Worm (Caenorhabditis elegans) whole organism, mixed stage, embryonic: ENCODE results near the gene moma-1.

Experiments used
- M03D4.4 ChIP-seq: sonication (generic microtip); optimal IDR thresholded peaks from 2 replicates; lab custom pipeline; 2017; ENCODE audit warnings: mild to moderate bottlenecking, missing genetic modification characterization, missing compliant biosample characterization
- bed-3 ChIP-seq: fragments of 200-800 bp; sonication (Bioruptor generic); optimal IDR thresholded peaks from 3 replicates; lab custom pipeline; 2018; ENCODE audit warnings: mild to moderate bottlenecking, missing genetic modification characterization, moderate library complexity, missing compliant biosample characterization
- blmp-1 ChIP-seq: fragments of 150-350 bp; optimal IDR thresholded peaks from 2 replicates; lab custom pipeline; 2014; ENCODE audit warnings: missing biosample characterization, missing genetic modification characterization
- ceh-39 ChIP-seq: fragments of 150-350 bp; optimal IDR thresholded peaks from 2 replicates; lab custom pipeline; 2014; ENCODE audit warnings: missing biosample characterization, missing genetic modification characterization
- ceh-43 ChIP-seq: fragments of 200-800 bp; sonication (Bioruptor generic); optimal IDR thresholded peaks from 2 replicates; lab custom pipeline; 2018; ENCODE audit warnings: mild to moderate bottlenecking, missing genetic modification characterization, moderate library complexity, missing compliant biosample characterization
- ceh-83 ChIP-seq: fragments of 200-800 bp; sonication (Bioruptor generic); optimal IDR thresholded peaks from 2 replicates; lab custom pipeline; 2018; ENCODE audit warnings: mild to moderate bottlenecking, missing genetic modification characterization, missing compliant biosample characterization
- ces-1 ChIP-seq: fragments of 150-350 bp; optimal IDR thresholded peaks from 2 replicates; lab custom pipeline; 2014; ENCODE audit warnings: missing biosample characterization, missing genetic modification reagents, missing genetic modification characterization
- cnd-1 ChIP-seq: fragments of 200-800 bp; sonication (Bioruptor generic); optimal IDR thresholded peaks from 2 replicates; lab custom pipeline; 2018; ENCODE audit warnings: mild to moderate bottlenecking, missing genetic modification characterization, missing compliant biosample characterization
- drap-1 ChIP-seq: fragments of 200-800 bp; sonication (Bioruptor generic); optimal IDR thresholded peaks from 3 replicates; lab custom pipeline; 2018; ENCODE audit warnings: mild to moderate bottlenecking, missing genetic modification characterization, missing compliant biosample characterization
- elt-1 ChIP-seq: sonication (generic microtip); optimal IDR thresholded peaks from 2 replicates; lab custom pipeline; 2017; ENCODE audit warnings: missing genetic modification characterization, mild to moderate bottlenecking, missing compliant biosample characterization, antibody characterized with exemption, moderate library complexity, borderline replicate concordance; ENCODE audit not compliant: insufficient read depth
- elt-3 ChIP-seq: fragments of 150-350 bp; optimal IDR thresholded peaks from 2 replicates; lab custom pipeline; 2014; ENCODE audit warnings: missing biosample characterization, missing genetic modification characterization
- flh-1 ChIP-seq: fragments of 200-800 bp; sonication (Bioruptor generic); optimal IDR thresholded peaks from 2 replicates; lab custom pipeline; 2018; ENCODE audit warnings: mild to moderate bottlenecking, missing genetic modification characterization, moderate library complexity, missing compliant biosample characterization
- ham-2 ChIP-seq: fragments of 200-800 bp; sonication (Bioruptor generic); optimal IDR thresholded peaks from 2 replicates; lab custom pipeline; 2018; ENCODE audit warnings: mild to moderate bottlenecking, missing genetic modification characterization, missing compliant biosample characterization
- hlh-1 ChIP-seq: fragments of 150-350 bp; optimal IDR thresholded peaks from 2 replicates; lab custom pipeline; 2014; ENCODE audit warnings: missing biosample characterization, missing genetic modification reagents, missing genetic modification characterization
- lin-13 ChIP-seq: fragments of 150-350 bp; optimal IDR thresholded peaks from 2 replicates; lab custom pipeline; 2014; ENCODE audit warnings: missing biosample characterization, missing genetic modification characterization
- lin-32 ChIP-seq: fragments of 200-800 bp; sonication (Bioruptor generic); optimal IDR thresholded peaks from 2 replicates; lab custom pipeline; 2018; ENCODE audit warnings: mild to moderate bottlenecking, missing genetic modification characterization, missing compliant biosample characterization
- lsy-2 ChIP-seq: fragments of 150-350 bp; optimal IDR thresholded peaks from 2 replicates; lab custom pipeline; 2014; ENCODE audit warnings: missing biosample characterization, missing genetic modification characterization
- mab-5 ChIP-seq: fragments of 150-350 bp; optimal IDR thresholded peaks from 2 replicates; lab custom pipeline; 2014; ENCODE audit warnings: missing biosample characterization, missing genetic modification characterization
- mep-1 ChIP-seq: fragments of 150-350 bp; optimal IDR thresholded peaks from 2 replicates; lab custom pipeline; 2017; ENCODE audit warnings: missing biosample characterization, missing genetic modification reagents, missing genetic modification characterization, inconsistent platforms
- mls-2 ChIP-seq: sonication (generic microtip); optimal IDR thresholded peaks from 2 replicates; lab custom pipeline; 2016; ENCODE audit warnings: mild to moderate bottlenecking, missing genetic modification characterization, moderate library complexity, missing compliant biosample characterization
- nhr-12 ChIP-seq: fragments of 150-350 bp; optimal IDR thresholded peaks from 2 replicates; lab custom pipeline; 2014; ENCODE audit warnings: missing biosample characterization, missing genetic modification characterization
- nhr-2 ChIP-seq: fragments of 150-350 bp; optimal IDR thresholded peaks from 2 replicates; lab custom pipeline; 2014; ENCODE audit warnings: missing biosample characterization, missing genetic modification characterization
- nhr-237 ChIP-seq: fragments of 150-350 bp; optimal IDR thresholded peaks from 2 replicates; lab custom pipeline; 2014; ENCODE audit warnings: missing biosample characterization, missing genetic modification characterization
- nhr-28 ChIP-seq: fragments of 150-350 bp; optimal IDR thresholded peaks from 2 replicates; lab custom pipeline; 2014; ENCODE audit warnings: missing biosample characterization, missing genetic modification characterization
- nhr-76 ChIP-seq: sonication (generic microtip); optimal IDR thresholded peaks from 2 replicates; lab custom pipeline; 2017; ENCODE audit warnings: missing biosample characterization, missing genetic modification characterization
- pha-4 ChIP-seq: fragments of 150-350 bp; optimal IDR thresholded peaks from 2 replicates; lab custom pipeline; 2018; ENCODE audit warnings: missing biosample characterization, missing genetic modification reagents, missing genetic modification characterization
- sem-2 ChIP-seq: fragments of 200-800 bp; sonication (Bioruptor generic); optimal IDR thresholded peaks from 2 replicates; lab custom pipeline; 2018; ENCODE audit warnings: mild to moderate bottlenecking, missing genetic modification characterization, missing compliant biosample characterization
- snpc-4 ChIP-seq: fragments of 150-350 bp; optimal IDR thresholded peaks from 2 replicates; lab custom pipeline; 2014; ENCODE audit warnings: missing biosample characterization, missing genetic modification characterization
- sptf-1 ChIP-seq: sonication (generic microtip); optimal IDR thresholded peaks from 2 replicates; lab custom pipeline; 2017; ENCODE audit warnings: mild to moderate bottlenecking, missing genetic modification characterization, moderate library complexity, missing compliant biosample characterization
- tbx-8 ChIP-seq: fragments of 200-800 bp; sonication (Bioruptor generic); optimal IDR thresholded peaks from 2 replicates; lab custom pipeline; 2018; ENCODE audit warnings: mild to moderate bottlenecking, missing genetic modification characterization, moderate library complexity, missing compliant biosample characterization
- unc-120 ChIP-seq: sonication (generic microtip); optimal IDR thresholded peaks from 2 replicates; lab custom pipeline; 2017; ENCODE audit warnings: missing genetic modification characterization, missing compliant biosample characterization; ENCODE audit not compliant: poor library complexity, severe bottlenecking
- unc-39 ChIP-seq: fragments of 150-350 bp; optimal IDR thresholded peaks from 2 replicates; lab custom pipeline; 2014; ENCODE audit warnings: missing biosample characterization, missing genetic modification characterization
- unc-62 ChIP-seq: fragments of 150-350 bp; optimal IDR thresholded peaks from 2 replicates; lab custom pipeline; 2014; ENCODE audit warnings: missing biosample characterization, missing genetic modification reagents, missing genetic modification characterization
- zip-8 ChIP-seq: fragments of 150-350 bp; optimal IDR thresholded peaks from 2 replicates; lab custom pipeline; 2014; ENCODE audit warnings: missing biosample characterization, missing genetic modification characterization
- ztf-11 ChIP-seq: fragments of 150-350 bp; optimal IDR thresholded peaks from 2 replicates; lab custom pipeline; 2014; ENCODE audit warnings: missing biosample characterization, missing genetic modification characterization

moma-1 gene

ce11 chrIII:839491-839890 is 12.7 kb downstream of the moma-1 start, which contains the start of gene dos-3:
TSS of gene dos-3 (minus strand) at chrIII:839591.
- TF ChIP-seq ceh-39 (no peak), nhr-2 (tag; lab: Kevin White, UChicago) (no peak), ceh-83 (GFP tag; lab: Kevin White, UChicago) (no peak), lin-13 (no peak), bed-3 (no peak), zip-8 (tag; lab: Kevin White, UChicago) (no peak), unc-120 (tag; lab: Kevin White, UChicago) (no peak), tbx-8 (GFP tag; lab: Kevin White, UChicago) (no peak), drap-1 (GFP tag; lab: Kevin White, UChicago) (no peak), mep-1 (tag; lab: Kevin White, UChicago) (no peak)

- TF ChIP-seq elt-1 (tag; lab: Kevin White, UChicago) (no peak), nhr-237 (tag; lab: Kevin White, UChicago) (peak; percentile 60), nhr-2 (tag; lab: Kevin White, UChicago) (no peak), lsy-2 (peak; percentile 4), unc-39 (tag; lab: Kevin White, UChicago) (peak; percentile 50), nhr-76 (tag; lab: Kevin White, UChicago) (no peak), unc-62 (GFP tag; lab: Kevin White, UChicago) (peak; percentile 14), sptf-1 (peak; percentile 88), ceh-83 (GFP tag; lab: Kevin White, UChicago) (peak; percentile 64), hlh-1 (tag; lab: Kevin White, UChicago) (no peak), ces-1 (GFP tag; lab: Kevin White, UChicago) (peak; percentile 46), flh-1 (GFP tag; lab: Kevin White, UChicago) (peak; percentile 69), nhr-28 (no peak), tbx-8 (GFP tag; lab: Kevin White, UChicago) (peak; percentile 66), unc-120 (tag; lab: Kevin White, UChicago) (peak; percentile 53), drap-1 (GFP tag; lab: Kevin White, UChicago) (peak; percentile 76), ham-2 (GFP tag; lab: Kevin White, UChicago) (peak; percentile 47), elt-3 (peak; percentile 85), bed-3 (peak; percentile 38), mls-2 (tag; lab: Kevin White, UChicago) (peak; percentile 79), lin-32 (GFP tag; lab: Kevin White, UChicago) (peak; percentile 3), lin-13 (no peak), zip-8 (tag; lab: Kevin White, UChicago) (no peak), sem-2 (peak; percentile 62), blmp-1 (tag; lab: Kevin White, UChicago) (no peak), mep-1 (tag; lab: Kevin White, UChicago) (no peak), ztf-11 (tag; lab: Kevin White, UChicago) (no peak), pha-4 (peak; percentile 20), snpc-4 (no peak), ceh-43 (GFP tag; lab: Kevin White, UChicago) (peak; percentile 48), nhr-12 (tag; lab: Kevin White, UChicago) (no peak), ceh-39 (no peak), M03D4.4 (tag; lab: Kevin White, UChicago) (peak; percentile 57), mab-5 (tag; lab: Kevin White, UChicago) (no peak), cnd-1 (peak; percentile 40)
These were observed 16.4 kb downstream of the moma-1 start for ce11 chrIII:835713-836278.

ce11 chrIII:835208-835607 is 17.0 kb downstream of the moma-1 start:
- TF ChIP-seq nhr-237 (tag; lab: Kevin White, UChicago) = no peak

- TF ChIP-seq ceh-43 (GFP tag; lab: Kevin White, UChicago) (no peak), bed-3 (no peak), nhr-2 (tag; lab: Kevin White, UChicago) (no peak), lin-32 (GFP tag; lab: Kevin White, UChicago) (no peak), mls-2 (tag; lab: Kevin White, UChicago) (no peak), pha-4 (no peak), cnd-1 (no peak), nhr-12 (tag; lab: Kevin White, UChicago) (no peak), unc-120 (tag; lab: Kevin White, UChicago) (no peak), M03D4.4 (tag; lab: Kevin White, UChicago) (no peak), unc-39 (tag; lab: Kevin White, UChicago) (no peak), nhr-237 (tag; lab: Kevin White, UChicago) (no peak), hlh-1 (tag; lab: Kevin White, UChicago) (no peak), blmp-1 (tag; lab: Kevin White, UChicago) (no peak), mab-5 (tag; lab: Kevin White, UChicago) (no peak), flh-1 (GFP tag; lab: Kevin White, UChicago) (no peak), drap-1 (GFP tag; lab: Kevin White, UChicago) (no peak), elt-3 (no peak), ztf-11 (tag; lab: Kevin White, UChicago) (no peak)
These were observed 17.8 kb downstream of the moma-1 start for ce11 chrIII:834443-834815.
